Fruit fly (Drosophila melanogaster): ENCODE results near the gene Ankle2.

dm6 chrX:17543324-17543723 is 35.7 kb downstream of the Ankle2 start:
- TF ChIP-seq CG4496 (GFP tag; IDR thresholded peaks at IDR 0.05) (peak; percentile 76), Snoo (tag; optimal IDR thresholded peaks at IDR 0.05) (peak; percentile 45), D1 (tag; optimal IDR thresholded peaks at IDR 0.05) (no peak), fd96Ca (GFP tag; IDR thresholded peaks at IDR 0.05) (peak; percentile 58; the same call in 2 of the 3 replicates), rn (GFP tag; IDR thresholded peaks at IDR 0.05) (peak; percentile 52), CG15710 (tag; optimal IDR thresholded peaks at IDR 0.05) (peak; percentile 79), Ets98B (GFP tag; IDR thresholded peaks at IDR 0.05) (peak; percentile 75), CG12605 (GFP tag; IDR thresholded peaks at IDR 0.05) (peak; percentile 63)
